Worm (Caenorhabditis elegans) whole organism, L1 larva: ENCODE measurements around the gene tag-164.

ENCODE experiments used
- C04F5.9 ChIP-seq: sonication (generic microtip); optimal IDR thresholded peaks from 2 replicates; lab custom pipeline; 2016; ENCODE audit warnings: missing genetic modification characterization, missing compliant biosample characterization
- C16A3.4 ChIP-seq: fragments of 150-350 bp; optimal IDR thresholded peaks from 2 replicates; lab custom pipeline; 2014; ENCODE audit warnings: missing biosample characterization, missing genetic modification characterization
- F16B12.6 ChIP-seq: fragments of 150-350 bp; optimal IDR thresholded peaks from 2 replicates; lab custom pipeline; 2014; ENCODE audit warnings: missing biosample characterization, missing genetic modification characterization
- aha-1 ChIP-seq: fragments of 150-350 bp; optimal IDR thresholded peaks from 2 replicates; lab custom pipeline; 2014; ENCODE audit warnings: missing biosample characterization, missing genetic modification characterization
- alr-1 ChIP-seq: fragments of 200-800 bp; sonication (Bioruptor generic); optimal IDR thresholded peaks from 2 replicates; lab custom pipeline; 2018; ENCODE audit warnings: borderline replicate concordance, mild to moderate bottlenecking, missing genetic modification characterization, missing compliant biosample characterization
- aly-2 ChIP-seq: fragments of 150-350 bp; optimal IDR thresholded peaks from 2 replicates; lab custom pipeline; 2014; ENCODE audit warnings: missing biosample characterization, missing genetic modification characterization
- ama-1 ChIP-seq: fragments of 150-350 bp; optimal IDR thresholded peaks from 2 replicates; lab custom pipeline; 2014
- blmp-1 ChIP-seq: fragments of 150-350 bp; optimal IDR thresholded peaks from 2 replicates; lab custom pipeline; 2014; ENCODE audit warnings: missing biosample characterization, missing genetic modification characterization
- ceh-8 ChIP-seq: fragments of 200-800 bp; sonication (Bioruptor generic); optimal IDR thresholded peaks from 2 replicates; lab custom pipeline; 2018; ENCODE audit warnings: mild to moderate bottlenecking, missing genetic modification characterization, moderate library complexity, missing compliant biosample characterization
- ceh-82 ChIP-seq, 3 experiments: fragments of 150-350 bp in 1 of 3; sonication (generic microtip) in 2 of 3; optimal IDR thresholded peaks; 2 replicates each; lab custom pipeline; 2014 to 2017; ENCODE audit warnings: missing biosample characterization in 3 of 3, missing genetic modification characterization in 3 of 3
- ceh-88 ChIP-seq: fragments of 200-800 bp; sonication (Bioruptor generic); IDR thresholded peaks from 2 replicates; pipeline ENCODE4 v1.3.6; 2022; ENCODE audit warnings: missing genetic modification characterization, missing compliant biosample characterization
- ces-1 ChIP-seq: fragments of 150-350 bp; optimal IDR thresholded peaks from 2 replicates; lab custom pipeline; 2014; ENCODE audit warnings: missing biosample characterization, missing genetic modification reagents, missing genetic modification characterization
- dpl-1 ChIP-seq, 3 experiments: fragments of 150-350 bp in 2 of 3; sonication (generic microtip) in 1 of 3; optimal IDR thresholded peaks; 2 replicates each; lab custom pipeline; 2014 to 2017; ENCODE audit warnings: missing biosample characterization in 3 of 3, missing genetic modification characterization in 3 of 3, missing genetic modification reagents in 3 of 3
- efl-1 ChIP-seq, 4 experiments: fragments of 150-350 bp; optimal IDR thresholded peaks in 3 of 4; peaks in 1 of 4; 1 replicate in 1 of 4; 2 replicates in 3 of 4; lab custom pipeline; 2014; ENCODE audit warnings: missing biosample characterization in 2 of 4, missing genetic modification characterization in 2 of 4, missing genetic modification reagents in 2 of 4
- egl-13 ChIP-seq: sonication (generic microtip); optimal IDR thresholded peaks from 2 replicates; lab custom pipeline; 2016; ENCODE audit warnings: missing genotype, missing genetic modification reagents, missing genetic modification characterization, missing compliant biosample characterization
- fkh-4 ChIP-seq: sonication (generic microtip); optimal IDR thresholded peaks from 2 replicates; lab custom pipeline; 2016; ENCODE audit warnings: missing compliant biosample characterization, missing genetic modification characterization, borderline replicate concordance
- fkh-8 ChIP-seq: sonication (generic microtip); optimal IDR thresholded peaks from 2 replicates; lab custom pipeline; 2016; ENCODE audit warnings: mild to moderate bottlenecking, missing genetic modification characterization, missing compliant biosample characterization
- hlh-17 ChIP-seq: fragments of 200-800 bp; sonication (Bioruptor generic); optimal IDR thresholded peaks from 2 replicates; lab custom pipeline; 2018; ENCODE audit warnings: missing genetic modification characterization, mild to moderate bottlenecking, missing compliant biosample characterization, moderate library complexity, borderline replicate concordance
- isw-1 ChIP-seq: fragments of 200-800 bp; sonication (Bioruptor generic); IDR thresholded peaks from 2 replicates; pipeline ENCODE4 v1.3.6; 2022; ENCODE audit warnings: missing genetic modification characterization, missing compliant biosample characterization
- lin-13 ChIP-seq: fragments of 150-350 bp; optimal IDR thresholded peaks from 2 replicates; lab custom pipeline; 2014; ENCODE audit warnings: missing biosample characterization, missing genetic modification reagents, missing genetic modification characterization
- lin-14 ChIP-seq: fragments of 200-800 bp; sonication (Bioruptor generic); optimal IDR thresholded peaks from 2 replicates; lab custom pipeline; 2018; ENCODE audit warnings: mild to moderate bottlenecking, missing genetic modification characterization, moderate library complexity, missing compliant biosample characterization
- lin-15B ChIP-seq: fragments of 150-350 bp; sonication (generic microtip); optimal IDR thresholded peaks from 3 replicates; lab custom pipeline; 2014; ENCODE audit warnings: missing biosample characterization, missing genetic modification characterization
- lin-35 ChIP-seq, 2 experiments: fragments of 150-350 bp; optimal IDR thresholded peaks; 2 replicates each; lab custom pipeline; 2014; ENCODE audit warnings: missing biosample characterization in 2 of 2, missing genetic modification characterization in 2 of 2, missing genetic modification reagents in 2 of 2
- lir-3 ChIP-seq: sonication (generic microtip); optimal IDR thresholded peaks from 2 replicates; lab custom pipeline; 2016; ENCODE audit warnings: mild to moderate bottlenecking, missing genetic modification characterization, moderate library complexity, missing compliant biosample characterization; ENCODE audit not compliant: poor library complexity
- lsy-2 ChIP-seq, 2 experiments: fragments of 150-350 bp; optimal IDR thresholded peaks; 2 replicates each; lab custom pipeline; 2014; ENCODE audit warnings: missing biosample characterization in 2 of 2, missing genetic modification characterization in 2 of 2
- mab-9 ChIP-seq: fragments of 200-800 bp; sonication (Bioruptor generic); IDR thresholded peaks from 2 replicates; pipeline ENCODE4 v1.3.6; 2022; ENCODE audit warnings: missing genetic modification reagents, missing genetic modification characterization, missing compliant biosample characterization
- mef-2 ChIP-seq: fragments of 150-350 bp; optimal IDR thresholded peaks from 2 replicates; lab custom pipeline; 2014; ENCODE audit warnings: missing biosample characterization, missing genetic modification characterization
- mep-1 ChIP-seq: fragments of 150-350 bp; optimal IDR thresholded peaks from 2 replicates; lab custom pipeline; 2014; ENCODE audit warnings: missing biosample characterization, missing genetic modification characterization
- nhr-11 ChIP-seq: fragments of 150-350 bp; optimal IDR thresholded peaks from 2 replicates; lab custom pipeline; 2014; ENCODE audit warnings: missing biosample characterization, missing genetic modification characterization
- nhr-20 ChIP-seq: sonication (generic microtip); optimal IDR thresholded peaks from 2 replicates; lab custom pipeline; 2016; ENCODE audit warnings: mild to moderate bottlenecking, missing genetic modification characterization, missing compliant biosample characterization
- nhr-77 ChIP-seq: fragments of 150-350 bp; optimal IDR thresholded peaks from 2 replicates; lab custom pipeline; 2014; ENCODE audit warnings: missing biosample characterization, missing genetic modification characterization
- nhr-84 ChIP-seq: sonication (generic microtip); optimal IDR thresholded peaks from 2 replicates; lab custom pipeline; 2017; ENCODE audit warnings: missing biosample characterization, missing genetic modification characterization
- nhr-85 ChIP-seq: sonication (generic microtip); peaks from one replicate; lab custom pipeline; 2016; ENCODE audit warnings: missing genetic modification characterization, inconsistent platforms, missing compliant biosample characterization
- pax-3 ChIP-seq: fragments of 200-800 bp; sonication (Bioruptor generic); optimal IDR thresholded peaks from 2 replicates; lab custom pipeline; 2018; ENCODE audit warnings: mild to moderate bottlenecking, missing genetic modification characterization, moderate library complexity, missing compliant biosample characterization
- rnt-1 ChIP-seq: sonication (generic microtip); optimal IDR thresholded peaks from 2 replicates; lab custom pipeline; 2016; ENCODE audit warnings: mild to moderate bottlenecking, missing genetic modification characterization, moderate library complexity, missing compliant biosample characterization
- skn-1 ChIP-seq: fragments of 150-350 bp; optimal IDR thresholded peaks from 2 replicates; lab custom pipeline; 2014; ENCODE audit warnings: missing biosample characterization, missing genetic modification characterization
- snpc-4 ChIP-seq: fragments of 150-350 bp; optimal IDR thresholded peaks from 2 replicates; lab custom pipeline; 2014; ENCODE audit warnings: missing biosample characterization, missing genetic modification characterization
- sup-37 ChIP-seq: fragments of 200-800 bp; sonication (Bioruptor generic); optimal IDR thresholded peaks from 2 replicates; lab custom pipeline; 2018; ENCODE audit warnings: mild to moderate bottlenecking, missing genetic modification characterization, missing compliant biosample characterization
- swsn-7 ChIP-seq: sonication (generic microtip); optimal IDR thresholded peaks from 2 replicates; lab custom pipeline; 2016; ENCODE audit warnings: missing genetic modification characterization, missing compliant biosample characterization
- unc-30 ChIP-seq: sonication (generic microtip); optimal IDR thresholded peaks from 2 replicates; lab custom pipeline; 2017; ENCODE audit warnings: missing biosample characterization, missing genetic modification characterization
- unc-62 ChIP-seq: fragments of 150-350 bp; optimal IDR thresholded peaks from 2 replicates; lab custom pipeline; 2014; ENCODE audit warnings: missing biosample characterization, missing genetic modification reagents, missing genetic modification characterization
- unc-98 ChIP-seq: fragments of 200-800 bp; sonication (Bioruptor generic); IDR thresholded peaks from 2 replicates; pipeline ENCODE4 v1.3.6; 2022; ENCODE audit warnings: missing genetic modification characterization, missing compliant biosample characterization
- vab-15 ChIP-seq: sonication (generic microtip); optimal IDR thresholded peaks from 2 replicates; lab custom pipeline; 2017; ENCODE audit warnings: missing genotype, mild to moderate bottlenecking, missing genetic modification characterization, missing compliant biosample characterization
- zag-1 ChIP-seq: fragments of 150-350 bp; optimal IDR thresholded peaks from 2 replicates; lab custom pipeline; 2014; ENCODE audit warnings: missing biosample characterization, missing genetic modification characterization
- zip-4 ChIP-seq: fragments of 200-800 bp; sonication (Bioruptor generic); optimal IDR thresholded peaks from 2 replicates; lab custom pipeline; 2018; ENCODE audit warnings: mild to moderate bottlenecking, missing genetic modification characterization, moderate library complexity, missing compliant biosample characterization
- ztf-11 ChIP-seq, 2 experiments: sonication (generic microtip); optimal IDR thresholded peaks; 2 replicates each; lab custom pipeline; 2016 to 2017; ENCODE audit warnings: missing genetic modification characterization in 2 of 2, missing biosample characterization in 1 of 2, missing compliant biosample characterization in 1 of 2

Gene tag-164

ce11 chrIII:13458978-13459596 is at the start of gene tag-164:
tag-164 (plus strand) TSS chrIII:13459546.
- TF ChIP-seq blmp-1 (tag; lab: Kevin White, UChicago) = no peak
- TF ChIP-seq ceh-8 = no peak
- no peak for TF ChIP-seq nhr-85 (tag; lab: Kevin White, UChicago)

- TF ChIP-seq C04F5.9 (tag; lab: Kevin White, UChicago) (no peak), sup-37 (no peak), nhr-11 (no peak), swsn-7 (tag; lab: Kevin White, UChicago) (no peak), lin-35 (GFP tag; optimal IDR thresholded peaks at IDR 0.05; lab: Kevin White, UChicago) (peak in 1 of 2 experiments; percentile 10)
These were observed 48.1 kb upstream of the tag-164 start for ce11 chrIII:13411202-13411601.

DNA sequence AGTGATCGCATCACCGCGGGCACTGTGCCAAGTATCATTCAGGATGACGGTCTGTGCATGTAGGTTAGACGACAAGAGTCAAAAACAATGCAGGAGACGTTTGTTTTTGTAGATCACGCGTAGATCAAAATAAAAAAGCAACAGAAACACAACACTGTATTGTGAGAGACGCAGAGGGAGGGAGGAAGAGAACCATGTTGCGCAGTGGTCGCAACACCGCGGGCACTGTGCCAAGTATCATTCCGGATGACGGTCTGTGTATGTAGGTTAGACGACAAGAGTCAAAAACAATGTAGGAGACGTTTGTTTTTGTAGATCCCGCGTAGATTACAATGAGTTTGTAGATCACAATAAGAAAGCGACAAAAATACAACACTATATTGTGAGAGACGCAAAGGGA is 40.4 kb upstream of the tag-164 start:
- no peak for TF ChIP-seq ama-1 (lab: Kevin White, UChicago)
- TF ChIP-seq unc-98 (GFP tag; lab: Robert Waterston, UW) = no peak
- TF ChIP-seq vab-15 (tag; lab: Kevin White, UChicago) = no peak
- TF ChIP-seq, all 84 proteins: peak for 0

DNA sequence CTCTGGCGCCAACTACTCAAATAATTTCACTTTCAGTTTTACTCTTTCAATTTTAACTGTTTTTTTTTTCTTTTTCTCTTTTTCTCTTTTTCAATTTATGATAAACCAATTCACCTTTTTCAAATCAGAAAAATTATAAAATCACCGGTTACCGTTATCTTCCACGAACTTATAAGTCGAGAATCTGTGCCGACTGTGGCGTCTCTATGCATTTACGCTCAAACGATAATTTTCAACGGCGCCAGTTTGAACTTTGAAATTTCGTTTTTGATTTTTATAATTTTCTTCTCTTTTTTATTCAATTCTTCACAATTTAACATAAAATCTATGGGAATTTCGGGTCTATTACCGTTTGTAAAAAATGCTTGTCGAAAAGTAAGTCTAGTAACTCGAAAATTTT is 35.9 kb upstream of the tag-164 start, which contains the start of gene exo-1:
exo-1 (plus strand) TSS at position 101 of the 400 bp plus-strand sequence.
- no peak for TF ChIP-seq isw-1 (GFP tag; lab: Robert Waterston, UW)
- peak; percentile 86 to 91 (median 90) for TF ChIP-seq dpl-1 (GFP tag; optimal IDR thresholded peaks at IDR 0.05; lab: Kevin White, UChicago)
- TF ChIP-seq aha-1 = no peak
- TF ChIP-seq lir-3 (tag; lab: Kevin White, UChicago) = peak; percentile 50
- TF ChIP-seq mep-1 (tag; lab: Kevin White, UChicago) = peak; percentile 10
- no peak for TF ChIP-seq ceh-88 (GFP tag; lab: Robert Waterston, UW)
- TF ChIP-seq nhr-11 = no peak
- TF ChIP-seq pax-3 (tag; lab: Kevin White, UChicago) = peak; percentile 2
- no peak for TF ChIP-seq ces-1
- no peak for TF ChIP-seq snpc-4 (tag; lab: Kevin White, UChicago)
- no peak for TF ChIP-seq nhr-84
- no peak for TF ChIP-seq aly-2 (tag; lab: Kevin White, UChicago)
- TF ChIP-seq zag-1 (tag; lab: Kevin White, UChicago) = no peak
- TF ChIP-seq lin-35 (GFP tag; optimal IDR thresholded peaks at IDR 0.05; lab: Kevin White, UChicago) = peak; percentile 83 to 98
- TF ChIP-seq lsy-2 (tag; optimal IDR thresholded peaks at IDR 0.05; lab: Kevin White, UChicago) = peak; percentile 40 to 89
- TF ChIP-seq lin-13 (GFP tag; lab: Kevin White, UChicago) = peak; percentile 58
- TF ChIP-seq alr-1 = no peak
- TF ChIP-seq egl-13 (tag; lab: Kevin White, UChicago) = no peak
- peak; percentile 53 for TF ChIP-seq lin-15B (tag; lab: Kevin White, UChicago)
- no peak for TF ChIP-seq mef-2 (tag; lab: Kevin White, UChicago)
- TF ChIP-seq nhr-77 (tag; lab: Kevin White, UChicago) = peak; percentile 65
- no peak for TF ChIP-seq lin-14 (GFP tag; lab: Kevin White, UChicago)
- TF ChIP-seq unc-30 (tag; lab: Kevin White, UChicago) = no peak
- TF ChIP-seq mab-9 (GFP tag; lab: Robert Waterston, UW) = no peak
- peak; percentile 56 for TF ChIP-seq skn-1
- peak; percentile 95 for TF ChIP-seq C16A3.4
- TF ChIP-seq F16B12.6 (tag; lab: Kevin White, UChicago) = peak; percentile 65
- peak in 1 of 3 experiments; percentile 37 for TF ChIP-seq ceh-82 (tag; optimal IDR thresholded peaks at IDR 0.05; lab: Kevin White, UChicago)
- TF ChIP-seq nhr-20 = peak; percentile 43
- TF ChIP-seq vab-15 (tag; lab: Kevin White, UChicago) = peak; percentile 26
- no peak for TF ChIP-seq fkh-4
- peak; percentile 7 for TF ChIP-seq fkh-8 (tag; lab: Kevin White, UChicago)
- no peak for TF ChIP-seq zip-4 (GFP tag; lab: Kevin White, UChicago)
- peak in 1 of 2 experiments; percentile 35 for TF ChIP-seq ztf-11 (tag; optimal IDR thresholded peaks at IDR 0.05; lab: Kevin White, UChicago)
- peak; percentile 50 for TF ChIP-seq rnt-1
- no peak for TF ChIP-seq hlh-17
- TF ChIP-seq efl-1 (optimal IDR thresholded peaks at IDR 0.05; lab: Kevin White, UChicago) = peak; percentile 67 to 92
- peak; percentile 87 to 99 for TF ChIP-seq efl-1 (GFP tag; optimal IDR thresholded peaks at IDR 0.05 in 1 of 2; lab: Kevin White, UChicago)
- TF ChIP-seq unc-62 (GFP tag; lab: Kevin White, UChicago) = no peak
- TF ChIP-seq blmp-1 (tag; lab: Kevin White, UChicago) = peak; percentile 82
